Worm (Caenorhabditis elegans) whole organism, late embryonic: ENCODE results near the gene acr-12.

ENCODE experiments used
- F13H6.1 ChIP-seq: sonication (generic microtip); optimal IDR thresholded peaks from 2 replicates; lab custom pipeline; 2016; ENCODE audit warnings: missing genetic modification characterization, missing compliant biosample characterization
- K02D7.2 ChIP-seq: sonication (generic microtip); optimal IDR thresholded peaks from 2 replicates; lab custom pipeline; 2017; ENCODE audit warnings: mild to moderate bottlenecking, missing genetic modification characterization, missing compliant biosample characterization
- T23F11.4 ChIP-seq: fragments of 200-800 bp; sonication (Bioruptor generic); optimal IDR thresholded peaks from 2 replicates; lab custom pipeline; 2018; ENCODE audit warnings: mild to moderate bottlenecking, missing genetic modification characterization, missing compliant biosample characterization
- Y22D7AL.16 ChIP-seq: sonication (generic microtip); optimal IDR thresholded peaks from 2 replicates; lab custom pipeline; 2016; ENCODE audit warnings: missing genetic modification characterization, missing compliant biosample characterization
- ceh-14 ChIP-seq: sonication (generic microtip); optimal IDR thresholded peaks from 2 replicates; lab custom pipeline; 2016; ENCODE audit warnings: missing genotype, missing genetic modification characterization, missing compliant biosample characterization
- ceh-18 ChIP-seq: sonication (generic microtip); optimal IDR thresholded peaks from 2 replicates; lab custom pipeline; 2016; ENCODE audit warnings: missing genetic modification characterization, missing compliant biosample characterization
- ceh-2 ChIP-seq: sonication (generic microtip); optimal IDR thresholded peaks from 2 replicates; lab custom pipeline; 2016; ENCODE audit warnings: missing genotype, missing genetic modification characterization, missing compliant biosample characterization
- ceh-22 ChIP-seq: sonication (generic microtip); optimal IDR thresholded peaks from 2 replicates; lab custom pipeline; 2017; ENCODE audit warnings: missing biosample characterization, missing genetic modification characterization
- ceh-30 ChIP-seq: fragments of 150-350 bp; optimal IDR thresholded peaks from 2 replicates; lab custom pipeline; 2014; ENCODE audit warnings: missing biosample characterization, missing genetic modification characterization
- ceh-34 ChIP-seq: sonication (generic microtip); optimal IDR thresholded peaks from 2 replicates; lab custom pipeline; 2016; ENCODE audit warnings: mild to moderate bottlenecking, missing genetic modification characterization, missing compliant biosample characterization
- ceh-48 ChIP-seq: sonication (generic microtip); optimal IDR thresholded peaks from 2 replicates; lab custom pipeline; 2016; ENCODE audit warnings: missing genetic modification characterization, inconsistent platforms, missing compliant biosample characterization
- dmd-4 ChIP-seq: sonication (generic microtip); optimal IDR thresholded peaks from 2 replicates; lab custom pipeline; 2016; ENCODE audit warnings: borderline replicate concordance, missing genetic modification characterization, missing compliant biosample characterization
- elt-2 ChIP-seq: sonication (generic microtip); optimal IDR thresholded peaks from 2 replicates; lab custom pipeline; 2016; ENCODE audit warnings: missing genetic modification reagents, missing genetic modification characterization, missing compliant biosample characterization
- elt-4 ChIP-seq: sonication (generic microtip); optimal IDR thresholded peaks from 2 replicates; lab custom pipeline; 2016; ENCODE audit warnings: missing genetic modification characterization, missing compliant biosample characterization
- ets-4 ChIP-seq: sonication (generic microtip); optimal IDR thresholded peaks from 2 replicates; lab custom pipeline; 2016; ENCODE audit warnings: missing genetic modification characterization, missing compliant biosample characterization
- fkh-10 ChIP-seq: fragments of 150-350 bp; optimal IDR thresholded peaks from 2 replicates; lab custom pipeline; 2014; ENCODE audit warnings: missing biosample characterization, missing genetic modification reagents, missing genetic modification characterization
- gmeb-2 ChIP-seq: sonication (generic microtip); optimal IDR thresholded peaks from 2 replicates; lab custom pipeline; 2016; ENCODE audit warnings: missing genetic modification characterization, inconsistent platforms, missing compliant biosample characterization
- hlh-13 ChIP-seq: fragments of 200-800 bp; sonication (Bioruptor generic); optimal IDR thresholded peaks from 2 replicates; lab custom pipeline; 2018; ENCODE audit warnings: mild to moderate bottlenecking, missing genetic modification characterization, missing compliant biosample characterization
- hlh-6 ChIP-seq: sonication (generic microtip); optimal IDR thresholded peaks from 2 replicates; lab custom pipeline; 2016; ENCODE audit warnings: missing genotype, missing genetic modification characterization, missing compliant biosample characterization
- hlh-8 ChIP-seq: sonication (generic microtip); optimal IDR thresholded peaks from 2 replicates; lab custom pipeline; 2016; ENCODE audit warnings: missing genotype, missing genetic modification characterization, missing compliant biosample characterization
- nhr-11 ChIP-seq: fragments of 150-350 bp; optimal IDR thresholded peaks from 2 replicates; lab custom pipeline; 2014; ENCODE audit warnings: missing biosample characterization, missing genetic modification characterization
- nhr-232 ChIP-seq: sonication (generic microtip); optimal IDR thresholded peaks from 2 replicates; lab custom pipeline; 2016; ENCODE audit warnings: missing genetic modification characterization, missing compliant biosample characterization
- npax-4 ChIP-seq: sonication (generic microtip); optimal IDR thresholded peaks from 2 replicates; lab custom pipeline; 2016; ENCODE audit warnings: missing genetic modification characterization, missing compliant biosample characterization
- odd-2 ChIP-seq: sonication (generic microtip); optimal IDR thresholded peaks from 2 replicates; lab custom pipeline; 2017; ENCODE audit warnings: antibody characterized with exemption, mild to moderate bottlenecking, missing genetic modification characterization, missing compliant biosample characterization
- pag-3 ChIP-seq: sonication (generic microtip); optimal IDR thresholded peaks from 2 replicates; lab custom pipeline; 2016; ENCODE audit warnings: missing compliant biosample characterization, missing genetic modification characterization, borderline replicate concordance
- pqm-1 ChIP-seq: sonication (generic microtip); optimal IDR thresholded peaks from 2 replicates; lab custom pipeline; 2016; ENCODE audit warnings: missing genetic modification characterization, missing compliant biosample characterization
- ref-2 ChIP-seq: sonication (generic microtip); optimal IDR thresholded peaks from 2 replicates; lab custom pipeline; 2016; ENCODE audit warnings: missing genetic modification characterization, missing compliant biosample characterization
- rnt-1 ChIP-seq: sonication (generic microtip); optimal IDR thresholded peaks from 2 replicates; lab custom pipeline; 2016; ENCODE audit warnings: missing genetic modification characterization, missing compliant biosample characterization
- sdc-2 ChIP-seq: sonication (generic microtip); optimal IDR thresholded peaks from 2 replicates; lab custom pipeline; 2016; ENCODE audit warnings: missing genotype, missing genetic modification characterization, missing compliant biosample characterization
- sox-2 ChIP-seq: fragments of 200-800 bp; sonication (Bioruptor generic); IDR thresholded peaks from 2 replicates; pipeline ENCODE4 v1.3.6; 2022; ENCODE audit warnings: missing genetic modification reagents, missing genetic modification characterization, missing compliant biosample characterization
- unc-3 ChIP-seq, 2 experiments: fragments of 200-800 bp in 1 of 2; sonication (Bioruptor generic) in 1 of 2; sonication (generic microtip) in 1 of 2; conservative IDR thresholded peaks in 1 of 2; optimal IDR thresholded peaks in 1 of 2; 2 replicates each; pipeline versions ENCODE4 v1.3.6 to Lab custom; 2016 to 2022; ENCODE audit warnings: missing compliant biosample characterization in 2 of 2, missing genetic modification characterization in 2 of 2, missing genetic modification reagents in 1 of 2
- unc-55 ChIP-seq: sonication (generic microtip); optimal IDR thresholded peaks from 2 replicates; lab custom pipeline; 2017; ENCODE audit warnings: missing biosample characterization, missing genetic modification reagents, missing genetic modification characterization
- unc-86 ChIP-seq: sonication (generic microtip); optimal IDR thresholded peaks from 2 replicates; lab custom pipeline; 2016; ENCODE audit warnings: missing genetic modification characterization, missing compliant biosample characterization

Gene acr-12

DNA sequence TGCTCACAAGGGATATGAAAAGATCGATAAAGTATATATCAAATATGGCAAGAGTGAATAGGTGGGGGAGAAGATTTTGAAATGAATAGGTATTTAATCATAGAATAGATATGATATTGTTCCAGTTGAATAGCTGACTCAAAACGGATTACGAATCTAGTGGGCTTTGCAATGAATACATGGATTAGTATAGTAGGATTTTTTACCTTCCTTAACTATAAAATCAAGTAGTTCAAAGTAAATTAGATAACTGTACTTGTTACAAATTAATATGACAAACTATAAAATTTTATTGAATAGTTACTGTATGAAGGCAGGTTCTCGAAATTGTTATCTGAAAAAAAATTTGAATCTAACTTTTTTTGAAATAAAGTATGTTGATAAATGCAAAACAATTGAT is 18.2 kb downstream of the acr-12 start, which contains the start of gene odr-1:
Gene odr-1, minus strand, starts transcription at position 101 of the 400 bp plus-strand sequence.
- TF ChIP-seq ets-4 (tag; lab: Kevin White, UChicago): no peak
- TF ChIP-seq hlh-8 (tag; lab: Kevin White, UChicago): no peak
- TF ChIP-seq unc-86: no peak
- TF ChIP-seq elt-2: no peak
- TF ChIP-seq odd-2: no peak
- TF ChIP-seq T23F11.4 (GFP tag; lab: Kevin White, UChicago): no peak
- no peak for TF ChIP-seq rnt-1
- TF ChIP-seq nhr-232 (tag; lab: Kevin White, UChicago): no peak
- TF ChIP-seq, all 69 proteins: peak for 0

DNA sequence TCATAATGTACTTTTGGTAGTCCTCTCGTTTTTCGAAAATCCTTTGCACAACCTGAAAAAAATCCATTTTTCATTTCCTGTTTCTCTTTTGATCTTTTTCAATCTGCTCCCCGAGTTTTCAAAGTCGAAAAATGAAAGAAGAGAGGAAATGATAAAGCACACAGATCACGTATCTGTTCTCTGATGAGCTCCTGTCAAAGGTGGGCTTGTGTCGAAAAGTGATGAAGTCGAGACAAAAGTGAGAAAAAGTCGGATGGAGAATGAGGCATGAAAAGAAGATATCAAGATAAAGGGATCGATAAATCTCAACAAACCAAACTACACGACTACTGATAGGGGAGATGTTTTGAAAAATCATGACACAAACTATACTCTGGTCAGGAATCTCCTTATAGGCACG is 22.4 kb downstream of the acr-12 start:
- peak; percentile 32 for TF ChIP-seq ceh-18 (tag; lab: Kevin White, UChicago)
- TF ChIP-seq nhr-11 (tag; lab: Kevin White, UChicago): no peak
- peak; percentile 53 for TF ChIP-seq unc-55

DNA sequence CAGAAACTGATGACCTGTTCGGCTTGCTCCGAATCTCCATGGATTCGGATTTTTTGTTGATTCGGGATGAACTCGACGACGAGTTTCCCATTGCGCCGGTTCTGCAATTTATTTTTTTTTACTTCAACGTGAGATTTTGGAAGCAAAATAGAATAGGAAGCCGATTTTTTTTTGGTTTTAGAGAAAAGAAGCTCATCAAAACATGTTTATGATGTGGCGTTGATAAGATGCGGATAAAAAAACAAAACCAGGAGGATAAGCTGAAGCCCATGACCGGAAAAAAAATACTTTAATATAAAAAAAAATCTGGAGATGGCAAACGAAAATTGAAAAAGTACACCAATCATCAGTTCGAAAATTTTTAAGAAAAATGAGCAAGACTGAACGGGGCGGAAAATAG is 23.4 kb downstream of the acr-12 start, which contains the start of gene glb-20:
Gene glb-20, minus strand, starts transcription at position 101 of the 400 bp plus-strand sequence.
- TF ChIP-seq fkh-10 (GFP tag; lab: Kevin White, UChicago): no peak
- TF ChIP-seq, all 69 proteins: peak for 0

DNA sequence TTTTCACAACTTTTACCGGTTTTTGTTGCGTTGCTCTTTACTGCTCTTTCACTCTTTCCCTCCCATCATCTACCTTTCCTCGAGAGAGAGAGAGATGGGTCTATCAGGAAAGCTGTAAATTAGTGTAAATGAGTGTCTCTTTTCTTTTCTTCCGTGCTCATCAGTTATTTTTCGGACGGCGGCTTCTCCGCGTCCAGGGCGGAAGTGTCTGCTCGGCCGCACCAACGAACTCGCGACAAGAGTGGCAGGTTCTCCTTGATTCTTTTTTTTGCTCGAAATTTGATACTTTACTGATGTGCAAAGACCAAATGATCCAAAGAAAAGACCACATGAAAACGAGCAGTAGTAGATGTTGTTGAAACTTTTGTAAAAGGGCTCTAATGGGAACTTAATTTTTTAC is 26.0 kb downstream of the acr-12 start:
- TF ChIP-seq K02D7.2 (tag; lab: Kevin White, UChicago): no peak
- TF ChIP-seq ceh-34 (tag; lab: Kevin White, UChicago): peak; percentile 41
- TF ChIP-seq ceh-18 (tag; lab: Kevin White, UChicago): peak; percentile 1

DNA sequence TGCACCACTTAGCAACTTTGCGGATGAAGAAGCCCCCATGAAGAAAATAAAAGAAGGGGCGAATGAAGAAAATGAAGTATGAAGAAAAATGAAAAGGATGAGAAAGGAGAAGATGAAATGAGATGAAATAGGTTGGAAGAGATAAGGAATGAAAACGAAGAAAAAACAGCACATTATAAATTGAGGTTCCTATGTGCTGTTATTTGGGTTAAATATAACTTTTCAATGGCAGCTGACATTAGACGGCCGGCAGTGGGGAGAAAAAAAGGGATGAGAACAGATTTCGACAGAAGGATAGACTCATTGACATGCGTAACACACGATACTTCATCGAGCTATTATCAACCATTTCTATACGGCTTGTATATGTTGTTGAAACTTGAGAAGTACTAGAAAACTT is 29.3 kb downstream of the acr-12 start:
- TF ChIP-seq elt-4: no peak
- TF ChIP-seq ceh-30 (tag; lab: Kevin White, UChicago): no peak
- TF ChIP-seq ceh-18 (tag; lab: Kevin White, UChicago): peak; percentile 16

DNA sequence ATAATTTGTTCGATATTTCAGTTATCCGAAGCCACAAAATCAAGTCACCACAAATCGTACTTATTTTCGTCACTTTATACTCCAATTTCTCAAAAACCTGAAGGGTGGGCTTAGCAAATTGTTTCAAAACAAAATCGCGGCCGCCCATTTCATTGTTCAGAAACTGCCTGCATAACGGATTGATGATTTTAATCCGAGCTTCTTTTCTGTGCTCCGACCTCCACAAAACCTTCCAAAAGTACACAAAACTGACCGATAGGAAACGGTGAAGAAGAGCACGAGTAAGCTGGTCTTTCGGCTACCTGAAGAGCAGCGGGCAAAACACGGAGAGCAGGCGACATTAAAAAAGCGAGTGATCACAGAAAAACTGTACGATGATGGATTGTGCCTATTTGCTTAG is 33.8 kb downstream of the acr-12 start, which contains the start of gene R01E6.2:
Gene R01E6.2, minus strand, starts transcription at position 101 of the 400 bp plus-strand sequence.
- no peak for TF ChIP-seq ceh-48 (tag; lab: Kevin White, UChicago)

DNA sequence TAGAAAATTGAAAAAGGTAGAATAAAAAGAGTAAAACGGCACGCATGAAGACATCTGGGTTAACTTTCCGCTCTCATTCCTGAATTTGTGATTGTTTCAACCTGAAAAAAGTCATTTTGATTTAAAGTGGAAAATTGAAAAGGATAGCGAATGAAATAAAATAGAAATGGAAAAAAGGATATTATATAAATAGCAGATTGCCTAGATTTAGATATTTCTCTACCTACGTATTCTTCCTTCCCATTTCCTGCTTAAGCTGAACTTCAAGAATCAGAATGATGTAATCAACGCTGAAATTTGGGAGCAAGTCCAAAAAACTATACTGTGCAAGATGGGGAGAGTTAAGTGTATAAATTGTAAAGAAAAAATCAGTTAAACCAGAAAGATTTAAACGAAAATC is 37.2 kb downstream of the acr-12 start, which contains the start of gene R01E6.7:
Gene R01E6.7, minus strand, starts transcription at position 101 of the 400 bp plus-strand sequence.
- TF ChIP-seq nhr-11 (tag; lab: Kevin White, UChicago): no peak
- no peak for TF ChIP-seq unc-3 (GFP tag; conservative IDR thresholded peaks at IDR 0.05; lab: Robert Waterston, UW)
- no peak for TF ChIP-seq unc-3 (tag; optimal IDR thresholded peaks at IDR 0.05; lab: Kevin White, UChicago)
- no peak for TF ChIP-seq ceh-18 (tag; lab: Kevin White, UChicago)
- no peak for TF ChIP-seq pqm-1 (tag; lab: Kevin White, UChicago)
- no peak for TF ChIP-seq sdc-2
- TF ChIP-seq hlh-13 (GFP tag; lab: Kevin White, UChicago): no peak
- TF ChIP-seq hlh-8 (tag; lab: Kevin White, UChicago): no peak
- no peak for TF ChIP-seq ceh-2

DNA sequence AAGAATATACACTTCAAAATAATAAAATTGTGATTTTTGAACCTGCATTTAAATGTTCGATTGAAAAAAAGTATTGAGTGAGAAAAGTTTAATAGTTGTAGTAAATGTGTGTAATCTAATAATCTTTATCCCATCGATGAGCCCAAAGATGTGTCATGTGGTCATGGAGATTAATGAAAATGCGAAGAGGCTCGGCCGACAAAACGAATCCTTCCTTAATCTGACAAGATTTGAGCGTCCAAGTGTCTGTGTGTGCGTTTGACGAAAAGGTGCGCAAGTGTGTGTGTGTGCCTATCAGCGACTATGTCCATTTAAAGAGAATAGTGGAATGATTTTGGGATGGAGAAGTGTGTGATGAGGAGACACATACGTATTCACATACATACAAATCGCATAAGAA is 41.4 kb downstream of the acr-12 start:
- TF ChIP-seq F13H6.1 (tag; lab: Kevin White, UChicago) (no peak), hlh-6 (tag; lab: Kevin White, UChicago) (no peak), gmeb-2 (tag; lab: Kevin White, UChicago) (no peak), fkh-10 (GFP tag; lab: Kevin White, UChicago) (no peak), npax-4 (tag; lab: Kevin White, UChicago) (no peak), ref-2 (tag; lab: Kevin White, UChicago) (no peak), sox-2 (no peak), Y22D7AL.16 (no peak), ceh-30 (tag; lab: Kevin White, UChicago) (no peak), dmd-4 (tag; lab: Kevin White, UChicago) (no peak), ceh-34 (tag; lab: Kevin White, UChicago) (no peak), ceh-22 (tag; lab: Kevin White, UChicago) (no peak), ceh-14 (no peak), ets-4 (tag; lab: Kevin White, UChicago) (no peak), elt-2 (no peak), pag-3 (tag; lab: Kevin White, UChicago) (no peak)
